Fruit fly (Drosophila melanogaster) whole organism: Measurements from ENCODE around the gene CG17600.

Experiments used
- CG8478 ChIP-seq: fragments of >200 bp; optimal IDR thresholded peaks from 2 replicates; lab custom pipeline; 2018; ENCODE audit warnings: inconsistent platforms
- pan ChIP-seq: fragments of >200 bp; optimal IDR thresholded peaks from 2 replicates; lab custom pipeline; 2017
- psq ChIP-seq: fragments of >200 bp; optimal IDR thresholded peaks from 2 replicates; lab custom pipeline; 2017
- usp ChIP-seq: fragments of >200 bp; optimal IDR thresholded peaks from 2 replicates; lab custom pipeline; 2017; ENCODE audit warnings: missing biosample characterization, missing genetic modification characterization, mixed read lengths

- TF ChIP-seq CG8478 (lab: Kevin White, UChicago) (no peak), usp (GFP tag; lab: Kevin White, UChicago) (no peak), psq (lab: Kevin White, UChicago) (no peak), pan (lab: Kevin White, UChicago) (no peak)
Observed at dm6 chrX:22487667-22488593, 27.1 kb upstream of the CG17600 start.
